Fruit fly (Drosophila melanogaster): Measurements from ENCODE around the gene Tsp3A.

Tsp3A gene

dm6 chrX:2624525-2625006 lies 5.0 kb upstream of the Tsp3A start, which contains the start of the genes brv3 and Pi4KIIIalpha (continued):
- TF ChIP-seq CG13624 (GFP tag; optimal IDR thresholded peaks at IDR 0.05) (peak; percentile 4), Myb (GFP tag; optimal IDR thresholded peaks at IDR 0.05) (peak; percentile 98), CG10959 (GFP tag; IDR thresholded peaks at IDR 0.05) (peak; percentile 99), CG9797 (GFP tag; optimal IDR thresholded peaks at IDR 0.05) (peak; percentile 76), CG8944 (GFP tag; optimal IDR thresholded peaks at IDR 0.05) (no peak), E2f2 (GFP tag; IDR thresholded peaks at IDR 0.05) (peak; percentile 82), CG15479 (GFP tag; optimal IDR thresholded peaks at IDR 0.05) (no peak), Bgb (GFP tag; IDR thresholded peaks at IDR 0.05; ENCODE audit: partially characterized antibody) (peak; percentile 40; the same call in 1 of the 2 replicates), CG3847 (GFP tag; IDR thresholded peaks at IDR 0.05) (peak; percentile 55), CG4617 (GFP tag; optimal IDR thresholded peaks at IDR 0.05; ENCODE audit: borderline replicate concordance) (peak; percentile 71), NK7.1 (GFP tag; optimal IDR thresholded peaks at IDR 0.05) (no peak), dimm (GFP tag; IDR thresholded peaks at IDR 0.05) (no peak), Ssrp (tag; optimal IDR thresholded peaks at IDR 0.05) (no peak), Vsx1 (GFP tag; optimal IDR thresholded peaks at IDR 0.05) (no peak), Sin3A (optimal IDR thresholded peaks at IDR 0.05) (peak; percentile 49), CG17186 (GFP tag; optimal IDR thresholded peaks at IDR 0.05) (peak; percentile 22), D19A (tag; optimal IDR thresholded peaks at IDR 0.05) (no peak), CG14710 (tag; optimal IDR thresholded peaks at IDR 0.05) (peak; percentile 32), chinmo (GFP tag; IDR thresholded peaks at IDR 0.05; ENCODE audit: partially characterized antibody) (0 out of 4 replicates have a peak, but pooled peaks have one; percentile 34), Rfx (GFP tag; IDR thresholded peaks at IDR 0.05) (peak; percentile 40), slou (GFP tag; optimal IDR thresholded peaks at IDR 0.05) (no peak), fd3F (GFP tag; optimal IDR thresholded peaks at IDR 0.05) (no peak), trem (tag; optimal IDR thresholded peaks at IDR 0.05) (peak; percentile 22), CG7839 (tag; optimal IDR thresholded peaks at IDR 0.05) (no peak), knrl (GFP tag; IDR thresholded peaks at IDR 0.05; ENCODE audit: partially characterized antibody) (0 out of 3 replicates have a peak, but pooled peaks have one; percentile 26), Opbp (GFP tag; IDR thresholded peaks at IDR 0.05; ENCODE audit: partially characterized antibody) (peak; percentile 46; the same call in 1 of the 3 replicates), phol (tag; optimal IDR thresholded peaks at IDR 0.05) (peak; percentile 42), CG17328 (GFP tag; IDR thresholded peaks at IDR 0.05) (no peak), Med (GFP tag) (peak; percentile 3), CG18011 (GFP tag; optimal IDR thresholded peaks at IDR 0.05) (no peak), YL-1 (GFP tag; optimal IDR thresholded peaks at IDR 0.05) (peak; percentile 17), Bdp1 (GFP tag; optimal IDR thresholded peaks at IDR 0.05) (no peak), klu (GFP tag; IDR thresholded peaks at IDR 0.05) (no peak), Dek (tag; optimal IDR thresholded peaks at IDR 0.05) (peak; percentile 8), NC2β (GFP tag; optimal IDR thresholded peaks at IDR 0.05) (no peak), CG14441 (GFP tag; IDR thresholded peaks at IDR 0.05) (no peak), Scr (GFP tag; IDR thresholded peaks at IDR 0.05; ENCODE audit: partially characterized antibody) (0 out of 2 replicates have a peak, but pooled peaks have one; percentile 28), Pdp1 (GFP tag; optimal IDR thresholded peaks at IDR 0.05) (peak in 1 of 2 experiments; percentile 33), row (GFP tag; IDR thresholded peaks at IDR 0.05) (peak; percentile 63; the same call in 2 of the 3 replicates), zfh1 (GFP tag; IDR thresholded peaks at IDR 0.05) (no peak), crc (GFP tag; optimal IDR thresholded peaks at IDR 0.05) (no peak), pzg (GFP tag; optimal IDR thresholded peaks at IDR 0.05) (peak; percentile 69), cwo (GFP tag; optimal IDR thresholded peaks at IDR 0.05) (no peak), Oaz (GFP tag; IDR thresholded peaks at IDR 0.05) (no peak), Dref (GFP tag; IDR thresholded peaks at IDR 0.05) (peak; percentile 52), CG2116 (GFP tag; optimal IDR thresholded peaks at IDR 0.05) (peak; percentile 53), CG9932 (GFP tag; IDR thresholded peaks at IDR 0.05) (no peak), hbn (GFP tag; IDR thresholded peaks at IDR 0.05; ENCODE audit: partially characterized antibody) (peak; percentile 23; the same call in 1 of the 2 replicates), CG1647 (GFP tag; optimal IDR thresholded peaks at IDR 0.05) (no peak), CG3995 (GFP tag; optimal IDR thresholded peaks at IDR 0.05) (peak; percentile 85)
